Fruit fly (Drosophila melanogaster) whole organism, pupa: ENCODE measurements around the gene CG5001.

Experiments
- CG10348 ChIP-seq: fragments of 200-800 bp; sonication (Bioruptor generic); IDR thresholded peaks from 2 replicates; pipeline ENCODE4 v1.3.6; 2022; ENCODE audit warnings: missing biosample characterization, missing genetic modification characterization
- CG12605 ChIP-seq: fragments of 200-800 bp; sonication (Bioruptor generic); IDR thresholded peaks from 2 replicates; pipeline ENCODE4 v1.3.6; 2022; ENCODE audit warnings: missing biosample characterization, missing genetic modification characterization
- CG13204 ChIP-seq: fragments of 200-800 bp; sonication (Bioruptor generic); optimal IDR thresholded peaks from 2 replicates; lab custom pipeline; 2018; ENCODE audit warnings: missing biosample characterization, mild to moderate bottlenecking, missing genetic modification characterization, moderate library complexity
- CG14655 ChIP-seq: fragments of 200-800 bp; sonication (Bioruptor generic); optimal IDR thresholded peaks from 3 replicates; lab custom pipeline; 2017; ENCODE audit warnings: mild to moderate bottlenecking, missing biosample characterization, missing genetic modification reagents, missing genetic modification characterization
- CG15710 ChIP-seq: fragments of 200-800 bp; sonication (Bioruptor generic); optimal IDR thresholded peaks from 2 replicates; lab custom pipeline; 2018; ENCODE audit warnings: missing biosample characterization, mild to moderate bottlenecking, missing genetic modification characterization, moderate library complexity
- CG17806 ChIP-seq: fragments of 200-800 bp; sonication (Bioruptor generic); optimal IDR thresholded peaks from 2 replicates; lab custom pipeline; 2018; ENCODE audit warnings: missing biosample characterization, mild to moderate bottlenecking, missing genetic modification characterization, moderate library complexity
- CG32121 ChIP-seq: fragments of 200-800 bp; sonication (Bioruptor generic); IDR thresholded peaks from 2 replicates; pipeline ENCODE4 v1.3.6; 2022; ENCODE audit warnings: missing biosample characterization, missing genetic modification characterization
- CG34367 ChIP-seq: fragments of 200-800 bp; sonication (Bioruptor generic); optimal IDR thresholded peaks from 2 replicates; lab custom pipeline; 2018; ENCODE audit warnings: missing biosample characterization, mild to moderate bottlenecking, missing genetic modification characterization
- CG4496 ChIP-seq: fragments of 200-800 bp; sonication (Bioruptor generic); IDR thresholded peaks from 3 replicates; pipeline ENCODE4 v1.3.6; 2022; ENCODE audit warnings: missing biosample characterization, missing genetic modification characterization
- CG8159 ChIP-seq: fragments of 200-800 bp; sonication (Bioruptor generic); optimal IDR thresholded peaks from 3 replicates; lab custom pipeline; 2018; ENCODE audit warnings: missing biosample characterization, mild to moderate bottlenecking, missing genetic modification characterization, moderate library complexity
- CG8301 ChIP-seq: fragments of 200-800 bp; sonication (Bioruptor generic); optimal IDR thresholded peaks from 2 replicates; lab custom pipeline; 2018; ENCODE audit warnings: missing biosample characterization, mild to moderate bottlenecking, missing genetic modification characterization
- CG9948 ChIP-seq: fragments of 200-800 bp; sonication (Bioruptor generic); optimal IDR thresholded peaks from 2 replicates; lab custom pipeline; 2018; ENCODE audit warnings: missing biosample characterization, mild to moderate bottlenecking, missing genetic modification characterization, moderate library complexity
- D1 ChIP-seq: fragments of 200-800 bp; sonication (Bioruptor generic); optimal IDR thresholded peaks from 2 replicates; lab custom pipeline; 2018; ENCODE audit warnings: missing biosample characterization, mild to moderate bottlenecking, missing genetic modification characterization, moderate library complexity
- EcR ChIP-seq: fragments of 200-800 bp; sonication (Bioruptor generic); optimal IDR thresholded peaks from 3 replicates; lab custom pipeline; 2019; ENCODE audit warnings: missing biosample characterization, missing genetic modification characterization, mild to moderate bottlenecking, moderate library complexity, missing genetic modification reagents
- Ets98B ChIP-seq: fragments of 200-800 bp; sonication (Bioruptor generic); IDR thresholded peaks from 2 replicates; pipeline ENCODE4 v1.3.6; 2022; ENCODE audit warnings: missing biosample characterization, missing genetic modification characterization
- Pif1A ChIP-seq: fragments of 200-800 bp; sonication (Bioruptor generic); optimal IDR thresholded peaks from 3 replicates; lab custom pipeline; 2016; ENCODE audit warnings: missing biosample characterization, missing genetic modification characterization
- Pif1B ChIP-seq: fragments of 200-800 bp; sonication (Bioruptor generic); optimal IDR thresholded peaks from 3 replicates; lab custom pipeline; 2016; ENCODE audit warnings: missing biosample characterization, missing genetic modification characterization
- Snoo ChIP-seq: fragments of 200-800 bp; sonication (Bioruptor generic); optimal IDR thresholded peaks from 3 replicates; lab custom pipeline; 2017; ENCODE audit warnings: missing biosample characterization, mild to moderate bottlenecking, missing genetic modification characterization, inconsistent platforms
- fd96Ca ChIP-seq: fragments of 200-800 bp; sonication (Bioruptor generic); IDR thresholded peaks from 3 replicates; pipeline ENCODE4 v1.3.6; 2022; ENCODE audit warnings: missing biosample characterization, missing genetic modification characterization
- gl ChIP-seq: fragments of 200-800 bp; sonication (Bioruptor generic); optimal IDR thresholded peaks from 2 replicates; lab custom pipeline; 2018; ENCODE audit warnings: missing biosample characterization, mild to moderate bottlenecking, missing genetic modification characterization
- rn ChIP-seq: fragments of 200-800 bp; sonication (Bioruptor generic); IDR thresholded peaks from 2 replicates; pipeline ENCODE4 v1.3.6; 2022; ENCODE audit warnings: missing biosample characterization, missing genetic modification characterization

CG5001 gene

DNA sequence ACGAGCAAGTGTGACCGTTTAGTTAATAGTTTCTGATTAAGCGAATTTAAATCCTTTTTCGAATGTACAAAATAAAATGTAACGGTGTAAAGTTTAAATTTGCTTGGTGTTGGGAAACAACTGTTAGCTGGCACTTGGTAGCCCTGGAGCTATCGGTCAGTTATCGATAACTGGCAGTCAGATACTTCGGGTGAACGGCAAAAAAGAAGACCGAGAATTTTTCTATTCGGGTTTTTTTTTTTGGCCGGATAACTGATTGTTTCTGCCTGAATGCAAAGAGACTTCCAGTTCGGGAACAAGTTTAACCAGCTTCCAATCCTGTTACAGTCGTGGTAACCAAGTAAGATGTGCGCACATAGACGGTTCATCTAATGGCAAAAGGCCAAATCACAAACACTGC lies 8.0 kb upstream of the CG5001 start, which contains the start of gene CG4896:
Gene CG4896 (plus strand): TSS at position 169 of the 400 bp plus-strand sequence.
- TF ChIP-seq CG17806 (tag; lab: Kevin White, UChicago) = no peak
- no peak for TF ChIP-seq CG8301 (tag; lab: Kevin White, UChicago)
- peak; percentile 21 for TF ChIP-seq CG15710 (tag; lab: Kevin White, UChicago)
- TF ChIP-seq EcR (GFP tag; lab: Kevin White, UChicago) = no peak
- no peak for TF ChIP-seq CG10348 (GFP tag; lab: Robert Waterston, UW)
- TF ChIP-seq Pif1A (GFP tag; lab: Kevin White, UChicago) = no peak
- no peak for TF ChIP-seq Pif1B (GFP tag; lab: Kevin White, UChicago)
- TF ChIP-seq CG4496 (GFP tag; lab: Robert Waterston, UW) = peak; percentile 68
- TF ChIP-seq fd96Ca (GFP tag; lab: Robert Waterston, UW) = no peak
- TF ChIP-seq CG13204 = no peak
- TF ChIP-seq CG14655 (GFP tag; lab: Kevin White, UChicago) = no peak
- no peak for TF ChIP-seq CG32121 (GFP tag; lab: Robert Waterston, UW)
- TF ChIP-seq Ets98B (GFP tag; lab: Robert Waterston, UW) = peak; percentile 48
- TF ChIP-seq Snoo (tag; lab: Kevin White, UChicago) = no peak
- TF ChIP-seq rn = no peak
- TF ChIP-seq gl (tag; lab: Kevin White, UChicago) = peak; percentile 14
- TF ChIP-seq D1 (tag; lab: Kevin White, UChicago) = no peak
- no peak for TF ChIP-seq CG9948 (tag; lab: Kevin White, UChicago)
- no peak for TF ChIP-seq CG34367 (tag; lab: Kevin White, UChicago)
- no peak for TF ChIP-seq CG12605 (GFP tag; lab: Robert Waterston, UW)
- no peak for TF ChIP-seq CG8159 (tag; lab: Kevin White, UChicago)
- TF ChIP-seq, all 21 proteins: peak for 4

DNA sequence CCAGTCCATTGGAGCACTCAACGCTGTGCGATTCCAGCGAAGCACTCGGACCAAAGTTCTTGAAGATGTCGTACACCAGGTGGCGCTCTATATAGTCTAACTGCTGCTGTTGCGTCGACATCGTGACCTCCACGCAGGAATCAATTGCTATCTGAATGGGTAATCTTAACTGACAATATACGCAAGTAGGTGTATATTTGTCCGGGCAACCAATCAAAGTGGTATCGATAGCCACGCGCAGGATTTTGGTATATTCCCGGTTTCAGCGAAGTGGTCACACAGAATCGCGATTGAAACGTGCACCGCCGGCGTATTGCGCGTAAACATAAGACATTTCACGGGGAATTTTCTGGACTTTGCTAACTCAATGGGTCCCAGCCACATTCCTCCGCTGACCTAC lies 1.8 kb upstream of the CG5001 start, which contains the start of the genes CG5126 and Tgt:
Gene CG5126 (minus strand): TSS at position 222 of the 400 bp plus-strand sequence.
Gene Tgt (plus strand): TSS at position 267 of the 400 bp plus-strand sequence.
- no peak for TF ChIP-seq CG8301 (tag; lab: Kevin White, UChicago)
- no peak for TF ChIP-seq Pif1A (GFP tag; lab: Kevin White, UChicago)
- 0 out of 2 replicates have a peak, but pooled peaks have one; percentile 12 for TF ChIP-seq CG32121 (GFP tag; lab: Robert Waterston, UW)
- TF ChIP-seq Pif1B (GFP tag; lab: Kevin White, UChicago) = no peak
- no peak for TF ChIP-seq CG8159 (tag; lab: Kevin White, UChicago)
- TF ChIP-seq EcR (GFP tag; lab: Kevin White, UChicago) = peak; percentile 37
- TF ChIP-seq CG13204 = no peak

DNA sequence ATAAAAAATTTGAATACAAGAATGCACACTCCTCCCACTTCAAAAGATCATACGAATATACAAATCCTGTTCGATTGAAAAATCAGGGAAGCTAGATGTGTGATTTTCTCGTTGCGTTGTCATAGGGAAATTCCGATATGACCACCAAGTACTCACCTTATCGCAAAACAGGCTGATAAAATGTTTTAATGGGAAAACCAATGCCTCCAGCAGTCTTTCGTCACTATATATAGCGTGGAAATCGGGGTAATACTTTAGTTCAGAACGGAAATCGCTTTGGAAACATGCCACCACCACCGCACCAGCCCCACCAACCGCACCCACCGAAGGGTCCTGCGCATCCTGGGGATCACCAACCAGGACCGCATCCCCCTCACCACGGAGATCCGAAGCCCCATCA lies 13.6 kb downstream of the CG5001 start, which contains the start of the genes CG5139 and CG43348:
Gene CG5139 (minus strand): TSS at position 101 of the 400 bp plus-strand sequence.
Gene CG43348 (plus strand): TSS at position 247 of the 400 bp plus-strand sequence.
- TF ChIP-seq CG8301 (tag; lab: Kevin White, UChicago) (no peak), CG8159 (tag; lab: Kevin White, UChicago) (no peak), EcR (GFP tag; lab: Kevin White, UChicago) (no peak), fd96Ca (GFP tag; lab: Robert Waterston, UW) (no peak), CG32121 (GFP tag; lab: Robert Waterston, UW) (no peak), CG17806 (tag; lab: Kevin White, UChicago) (no peak), CG10348 (GFP tag; lab: Robert Waterston, UW) (no peak), CG15710 (tag; lab: Kevin White, UChicago) (no peak), CG9948 (tag; lab: Kevin White, UChicago) (no peak), CG34367 (tag; lab: Kevin White, UChicago) (no peak)

DNA sequence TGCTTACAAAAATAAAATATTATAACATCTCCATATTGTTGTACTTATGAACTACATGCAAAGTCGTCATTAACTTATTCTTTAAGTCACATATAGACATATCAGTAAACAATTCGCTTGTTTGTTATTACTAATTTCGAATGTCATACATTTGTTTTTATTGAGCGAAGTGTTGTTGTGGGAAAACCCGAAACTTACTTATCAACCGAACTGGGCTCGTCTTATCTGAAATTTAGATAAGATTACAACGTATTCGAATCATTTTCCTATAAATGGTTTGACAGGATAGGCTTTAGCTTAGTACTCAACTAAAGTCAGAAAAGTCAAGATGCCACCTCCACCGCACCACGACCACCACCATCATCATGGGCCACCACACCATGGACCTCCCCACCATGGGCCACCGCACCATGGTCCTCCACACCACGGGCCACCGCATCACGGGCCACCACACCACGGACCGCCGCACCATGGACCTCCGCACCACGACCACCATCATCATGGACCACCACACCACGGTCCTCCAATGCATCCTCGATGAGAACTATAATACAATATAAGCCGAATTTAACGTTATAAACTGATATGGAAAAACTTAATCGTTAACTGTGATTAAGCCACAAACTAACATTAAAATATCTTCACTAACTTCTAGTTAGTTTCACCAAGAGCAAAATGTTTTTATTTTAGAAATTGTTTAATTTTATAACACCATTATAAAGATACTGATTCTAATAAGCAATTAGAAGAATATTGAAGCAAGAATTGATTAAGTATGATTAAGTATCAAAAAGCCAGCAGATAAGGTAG lies 14.6 kb downstream of the CG5001 start, which contains the start of the genes CG43349 and CG5011:
Gene CG43349 (plus strand): TSS at position 294 of the 810 bp plus-strand sequence.
Gene CG5011 (plus strand): TSS at position 760 of the 810 bp plus-strand sequence.
- TF ChIP-seq CG13204 = no peak
- no peak for TF ChIP-seq CG9948 (tag; lab: Kevin White, UChicago)
- no peak for TF ChIP-seq Ets98B (GFP tag; lab: Robert Waterston, UW)
- TF ChIP-seq CG17806 (tag; lab: Kevin White, UChicago) = no peak
- no peak for TF ChIP-seq CG8159 (tag; lab: Kevin White, UChicago)
- TF ChIP-seq gl (tag; lab: Kevin White, UChicago) = no peak
- no peak for TF ChIP-seq CG4496 (GFP tag; lab: Robert Waterston, UW)
- TF ChIP-seq Snoo (tag; lab: Kevin White, UChicago) = no peak
- no peak for TF ChIP-seq Pif1B (GFP tag; lab: Kevin White, UChicago)
- TF ChIP-seq rn = no peak
- no peak for TF ChIP-seq CG15710 (tag; lab: Kevin White, UChicago)
- no peak for TF ChIP-seq D1 (tag; lab: Kevin White, UChicago)
- no peak for TF ChIP-seq CG14655 (GFP tag; lab: Kevin White, UChicago)
- TF ChIP-seq Pif1A (GFP tag; lab: Kevin White, UChicago) = no peak
- TF ChIP-seq, all 21 proteins: peak for 0

DNA sequence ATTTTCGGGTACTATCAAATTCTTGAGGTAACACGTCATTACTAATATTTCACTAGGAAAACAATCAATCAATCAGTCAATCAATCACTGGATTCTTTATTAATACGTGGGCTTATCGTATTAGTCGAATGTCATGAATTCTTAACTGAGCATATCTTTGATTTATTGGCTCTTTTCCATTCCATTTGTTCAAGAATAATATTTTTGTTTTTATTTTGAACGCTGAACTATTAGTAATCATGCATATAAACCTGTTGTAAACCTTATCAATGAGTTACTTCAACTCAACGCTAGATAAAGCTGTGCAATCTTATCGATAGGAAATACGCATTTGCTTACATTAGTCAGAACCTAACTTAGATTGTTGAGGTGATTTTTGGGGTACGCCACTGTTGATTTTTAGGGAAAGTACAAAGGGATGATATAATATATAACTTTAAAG lies 15.9 kb downstream of the CG5001 start:
- no peak for TF ChIP-seq gl (tag; lab: Kevin White, UChicago)
- TF ChIP-seq Snoo (tag; lab: Kevin White, UChicago) = no peak
- TF ChIP-seq fd96Ca (GFP tag; lab: Robert Waterston, UW) = no peak
- TF ChIP-seq CG13204 = no peak
- TF ChIP-seq CG4496 (GFP tag; lab: Robert Waterston, UW) = no peak
- TF ChIP-seq Ets98B (GFP tag; lab: Robert Waterston, UW) = no peak
- no peak for TF ChIP-seq CG17806 (tag; lab: Kevin White, UChicago)
- no peak for TF ChIP-seq CG34367 (tag; lab: Kevin White, UChicago)
- TF ChIP-seq Pif1A (GFP tag; lab: Kevin White, UChicago) = no peak
- TF ChIP-seq CG8301 (tag; lab: Kevin White, UChicago) = no peak
- TF ChIP-seq D1 (tag; lab: Kevin White, UChicago) = no peak
